Comparison of ENCODE assay signal across 6 worm cellular contexts in genomic region chrIV:11710331-11710730, ce11.
A peak's percentile ranks its signal among the peaks of the same experiment; 100 is the strongest.
TF ChIP-seq lines count a peak whose summit lies in the region.

No protein-coding gene starts in this region.

TF ChIP-seq in whole organism, L1 larva, 84 proteins besides CTCF, POLR2A, EP300 and RAD21:
- TF ChIP-seq isw-1 (GFP tag; IDR thresholded peaks at IDR 0.05; lab: Robert Waterston, UW) (no peak), snpc-4 (tag; optimal IDR thresholded peaks at IDR 0.05; lab: Kevin White, UChicago) (no peak), swsn-7 (tag; optimal IDR thresholded peaks at IDR 0.05; lab: Kevin White, UChicago) (no peak), lir-3 (tag; optimal IDR thresholded peaks at IDR 0.05; lab: Kevin White, UChicago; ENCODE audit: poor library complexity) (no peak), elt-2 (tag; optimal IDR thresholded peaks at IDR 0.05; lab: Kevin White, UChicago) (no peak), ceh-63 (GFP tag; optimal IDR thresholded peaks at IDR 0.05; lab: Kevin White, UChicago) (no peak), unc-62 (GFP tag; optimal IDR thresholded peaks at IDR 0.05; lab: Kevin White, UChicago) (no peak), hpl-2 (GFP tag; optimal IDR thresholded peaks at IDR 0.05; lab: Kevin White, UChicago) (no peak), pag-3 (tag; optimal IDR thresholded peaks at IDR 0.05; lab: Kevin White, UChicago; ENCODE audit: borderline replicate concordance, insufficient read depth) (peak; percentile 82), ceh-88 (GFP tag; IDR thresholded peaks at IDR 0.05; lab: Robert Waterston, UW) (no peak), lsy-2 (tag; optimal IDR thresholded peaks at IDR 0.05; lab: Kevin White, UChicago) (peak in 1 of 2 experiments; percentile 42), lin-14 (GFP tag; optimal IDR thresholded peaks at IDR 0.05; lab: Kevin White, UChicago) (peak; percentile 88), skn-1 (tag; optimal IDR thresholded peaks at IDR 0.05; lab: Kevin White, UChicago) (no peak), C16A3.4 (tag; optimal IDR thresholded peaks at IDR 0.05; lab: Kevin White, UChicago) (no peak), rnt-1 (tag; optimal IDR thresholded peaks at IDR 0.05; lab: Kevin White, UChicago) (peak; percentile 56)

TF ChIP-seq in whole organism, L2 larva, 48 proteins besides CTCF, POLR2A, EP300 and RAD21:
- TF ChIP-seq ceh-82 (tag; optimal IDR thresholded peaks at IDR 0.05; lab: Kevin White, UChicago), result no peak
- TF ChIP-seq nhr-23 (tag; optimal IDR thresholded peaks at IDR 0.05; lab: Kevin White, UChicago), result no peak
- TF ChIP-seq nhr-129 (tag; optimal IDR thresholded peaks at IDR 0.05; lab: Kevin White, UChicago), result peak; percentile 58
- TF ChIP-seq F13H6.1 (tag; optimal IDR thresholded peaks at IDR 0.05; lab: Kevin White, UChicago), result peak; percentile 58
- no peak for TF ChIP-seq nhr-12 (tag; optimal IDR thresholded peaks at IDR 0.05; lab: Kevin White, UChicago)
- no peak for TF ChIP-seq ztf-1 (GFP tag; conservative IDR thresholded peaks at IDR 0.05; lab: Robert Waterston, UW)
- TF ChIP-seq sma-3 (GFP tag; optimal IDR thresholded peaks at IDR 0.05; lab: Kevin White, UChicago), result no peak
- peak in 1 of 2 experiments; percentile 2 for TF ChIP-seq lsy-2 (tag; optimal IDR thresholded peaks at IDR 0.05; lab: Kevin White, UChicago)
- TF ChIP-seq C34F6.9 (tag; optimal IDR thresholded peaks at IDR 0.05; lab: Kevin White, UChicago), result peak; percentile 35
TF ChIP-seq in whole organism, L2 larva: peak in this region for 4.

TF ChIP-seq in whole organism, L3 larva, 47 proteins besides CTCF, POLR2A, EP300 and RAD21:
- TF ChIP-seq nhr-11 (tag; optimal IDR thresholded peaks at IDR 0.05; lab: Kevin White, UChicago) (peak; percentile 1), egl-5 (tag; optimal IDR thresholded peaks at IDR 0.05; lab: Kevin White, UChicago) (peak; percentile 79), nfya-1 (tag; optimal IDR thresholded peaks at IDR 0.05; lab: Kevin White, UChicago; ENCODE audit: insufficient read depth) (peak; percentile 6), ceh-82 (tag; optimal IDR thresholded peaks at IDR 0.05; lab: Kevin White, UChicago) (no peak), ZK546.5 (tag; optimal IDR thresholded peaks at IDR 0.05; lab: Kevin White, UChicago) (no peak)

TF ChIP-seq in whole organism, L4 larva, 104 proteins besides CTCF, POLR2A, EP300 and RAD21:
- TF ChIP-seq lin-15B (tag; optimal IDR thresholded peaks at IDR 0.05; lab: Kevin White, UChicago), result no peak
- TF ChIP-seq skn-1 (tag; optimal IDR thresholded peaks at IDR 0.05; lab: Kevin White, UChicago), result no peak
- no peak for TF ChIP-seq T20F7.1 (GFP tag; optimal IDR thresholded peaks at IDR 0.05; lab: Kevin White, UChicago)
- no peak for TF ChIP-seq nhr-11 (tag; optimal IDR thresholded peaks at IDR 0.05; lab: Kevin White, UChicago)
- TF ChIP-seq daf-16 (GFP tag; optimal IDR thresholded peaks at IDR 0.05; lab: Kevin White, UChicago), result peak in 1 of 2 experiments; percentile 22
- TF ChIP-seq daf-16 (tag; optimal IDR thresholded peaks at IDR 0.05; lab: Kevin White, UChicago), result no peak
- no peak for TF ChIP-seq mdl-1 (tag; optimal IDR thresholded peaks at IDR 0.05; lab: Kevin White, UChicago)
- no peak for TF ChIP-seq snpc-4 (tag; optimal IDR thresholded peaks at IDR 0.05; lab: Kevin White, UChicago)
- TF ChIP-seq hlh-11 (tag; optimal IDR thresholded peaks at IDR 0.05; lab: Kevin White, UChicago), result peak; percentile 9
- TF ChIP-seq unc-62 (GFP tag; optimal IDR thresholded peaks at IDR 0.05 in 1 of 2; lab: Kevin White, UChicago), result peak in 1 of 2 experiments; percentile 49
- no peak for TF ChIP-seq unc-62 (tag; optimal IDR thresholded peaks at IDR 0.05; lab: Kevin White, UChicago)
- no peak for TF ChIP-seq T26A8.4 (GFP tag; IDR thresholded peaks at IDR 0.05; lab: Robert Waterston, UW)
- TF ChIP-seq mdt-29 (GFP tag; IDR thresholded peaks at IDR 0.05; lab: Robert Waterston, UW), result no peak
TF ChIP-seq in whole organism, L4 larva: peak in this region for 3.

TF ChIP-seq in whole organism, late embryonic, 69 proteins besides CTCF, POLR2A, EP300 and RAD21:
- TF ChIP-seq nfya-1 (tag; optimal IDR thresholded peaks at IDR 0.05; lab: Kevin White, UChicago) (peak; percentile 30), pat-9 (tag; optimal IDR thresholded peaks at IDR 0.05; lab: Kevin White, UChicago) (no peak), unc-55 (GFP tag; optimal IDR thresholded peaks at IDR 0.05; lab: Kevin White, UChicago) (peak; percentile 98), gmeb-2 (tag; optimal IDR thresholded peaks at IDR 0.05; lab: Kevin White, UChicago) (no peak), ceh-18 (tag; optimal IDR thresholded peaks at IDR 0.05; lab: Kevin White, UChicago) (peak; percentile 65), eyg-1 (tag; optimal IDR thresholded peaks at IDR 0.05; lab: Kevin White, UChicago) (no peak), rnt-1 (tag; optimal IDR thresholded peaks at IDR 0.05; lab: Kevin White, UChicago) (peak; percentile 2), zip-5 (tag; optimal IDR thresholded peaks at IDR 0.05; lab: Kevin White, UChicago) (no peak)

TF ChIP-seq in whole organism, mixed stage, embryonic, 35 proteins besides CTCF, POLR2A, EP300 and RAD21:
- TF ChIP-seq zip-8 (tag; optimal IDR thresholded peaks at IDR 0.05; lab: Kevin White, UChicago) (no peak), nhr-12 (tag; optimal IDR thresholded peaks at IDR 0.05; lab: Kevin White, UChicago) (no peak), ceh-43 (GFP tag; optimal IDR thresholded peaks at IDR 0.05; lab: Kevin White, UChicago) (no peak), cnd-1 (tag; optimal IDR thresholded peaks at IDR 0.05; lab: Kevin White, UChicago) (no peak), M03D4.4 (tag; optimal IDR thresholded peaks at IDR 0.05; lab: Kevin White, UChicago) (no peak), pha-4 (tag; optimal IDR thresholded peaks at IDR 0.05; lab: Kevin White, UChicago) (peak; percentile 31), ceh-39 (tag; optimal IDR thresholded peaks at IDR 0.05; lab: Kevin White, UChicago) (no peak), snpc-4 (tag; optimal IDR thresholded peaks at IDR 0.05; lab: Kevin White, UChicago) (no peak), bed-3 (GFP tag; optimal IDR thresholded peaks at IDR 0.05; lab: Kevin White, UChicago) (no peak), unc-62 (GFP tag; optimal IDR thresholded peaks at IDR 0.05; lab: Kevin White, UChicago) (peak; percentile 92), ceh-83 (GFP tag; optimal IDR thresholded peaks at IDR 0.05; lab: Kevin White, UChicago) (no peak), mab-5 (tag; optimal IDR thresholded peaks at IDR 0.05; lab: Kevin White, UChicago) (no peak), nhr-28 (tag; optimal IDR thresholded peaks at IDR 0.05; lab: Kevin White, UChicago) (no peak), mep-1 (tag; optimal IDR thresholded peaks at IDR 0.05; lab: Kevin White, UChicago) (no peak), hlh-1 (tag; optimal IDR thresholded peaks at IDR 0.05; lab: Kevin White, UChicago) (peak; percentile 16), unc-120 (tag; optimal IDR thresholded peaks at IDR 0.05; lab: Kevin White, UChicago; ENCODE audit: poor library complexity, severe bottlenecking) (peak; percentile 75), mls-2 (tag; optimal IDR thresholded peaks at IDR 0.05; lab: Kevin White, UChicago) (no peak), sptf-1 (tag; optimal IDR thresholded peaks at IDR 0.05; lab: Kevin White, UChicago) (no peak), blmp-1 (tag; optimal IDR thresholded peaks at IDR 0.05; lab: Kevin White, UChicago) (no peak), ces-1 (GFP tag; optimal IDR thresholded peaks at IDR 0.05; lab: Kevin White, UChicago) (no peak), nhr-76 (tag; optimal IDR thresholded peaks at IDR 0.05; lab: Kevin White, UChicago) (no peak), nhr-2 (tag; optimal IDR thresholded peaks at IDR 0.05; lab: Kevin White, UChicago) (no peak)
